Worm (Caenorhabditis elegans): ENCODE measurements around the gene glf-1.

ce11 chrIV:5896341-5896740 lies 10.7 kb downstream of the glf-1 start, which contains the start of gene pck-3:
- TF ChIP-seq nhr-11 (tag; optimal IDR thresholded peaks at IDR 0.05) (no peak), snpc-4 (tag; optimal IDR thresholded peaks at IDR 0.05) (no peak), tbx-2 (tag; optimal IDR thresholded peaks at IDR 0.05) (no peak)
